Fruit fly (Drosophila melanogaster): ENCODE results near the gene m.

The m gene

dm6 chrX:11720138-11720537, 33.9 kb upstream of the m start, which contains the start of gene Tango10 (continued):
- TF ChIP-seq unpg (GFP tag; optimal IDR thresholded peaks at IDR 0.05) (peak; percentile 58), CG6272 (GFP tag; IDR thresholded peaks at IDR 0.05) (peak; percentile 61), gcm2 (GFP tag; optimal IDR thresholded peaks at IDR 0.05) (peak; percentile 21), CG15269 (tag; optimal IDR thresholded peaks at IDR 0.05) (peak; percentile 48), emc (GFP tag; optimal IDR thresholded peaks at IDR 0.05) (no peak), mirr (GFP tag; optimal IDR thresholded peaks at IDR 0.05) (no peak), Nf-YB (GFP tag; optimal IDR thresholded peaks at IDR 0.05) (no peak), HHEX (GFP tag; optimal IDR thresholded peaks at IDR 0.05) (no peak), CG5953 (GFP tag; IDR thresholded peaks at IDR 0.05) (no peak), NFAT (GFP tag; IDR thresholded peaks at IDR 0.05) (0 out of 2 replicates have a peak, but pooled peaks have one; percentile 22), HLHmδ (GFP tag; optimal IDR thresholded peaks at IDR 0.05) (no peak), CG3163 (GFP tag; optimal IDR thresholded peaks at IDR 0.05) (peak; percentile 15), dati (GFP tag; IDR thresholded peaks at IDR 0.05) (no peak), CG8388 (GFP tag; optimal IDR thresholded peaks at IDR 0.05) (no peak), pnt (GFP tag; optimal IDR thresholded peaks at IDR 0.05) (peak; percentile 21), CG1024 (GFP tag; IDR thresholded peaks at IDR 0.05) (no peak), ewg (GFP tag; optimal IDR thresholded peaks at IDR 0.05) (peak; percentile 42), Doc3 (GFP tag; IDR thresholded peaks at IDR 0.05; ENCODE audit: partially characterized antibody) (peak; percentile 83), cwo (GFP tag; optimal IDR thresholded peaks at IDR 0.05) (no peak), CG16813 (GFP tag; IDR thresholded peaks at IDR 0.05; ENCODE audit: partially characterized antibody) (peak; percentile 79), toy (GFP tag; IDR thresholded peaks at IDR 0.05) (no peak), Dip3 (GFP tag; optimal IDR thresholded peaks at IDR 0.05) (peak; percentile 36), CG5245 (GFP tag; optimal IDR thresholded peaks at IDR 0.05) (no peak), CG11398 (GFP tag; optimal IDR thresholded peaks at IDR 0.05) (no peak), CG10267 (tag; optimal IDR thresholded peaks at IDR 0.05) (peak; percentile 51), CG11695 (GFP tag; IDR thresholded peaks at IDR 0.05) (no peak), CG30403 (GFP tag; optimal IDR thresholded peaks at IDR 0.05) (peak; percentile 65), CG4360 (GFP tag; IDR thresholded peaks at IDR 0.05) (no peak), Sry-β (GFP tag; optimal IDR thresholded peaks at IDR 0.05) (no peak), CG3281 (GFP tag; optimal IDR thresholded peaks at IDR 0.05) (peak; percentile 61), bsh (GFP tag; optimal IDR thresholded peaks at IDR 0.05) (peak in 1 of 2 experiments; percentile 20), vnd (GFP tag; IDR thresholded peaks at IDR 0.05; ENCODE audit: partially characterized antibody) (peak; percentile 78), CG31388 (GFP tag; optimal IDR thresholded peaks at IDR 0.05) (no peak), CG9727 (GFP tag; optimal IDR thresholded peaks at IDR 0.05) (peak; percentile 48), CG18599 (GFP tag; optimal IDR thresholded peaks at IDR 0.05) (no peak), sima (GFP tag; optimal IDR thresholded peaks at IDR 0.05) (no peak), H15 (GFP tag; IDR thresholded peaks at IDR 0.05) (peak; percentile 34; the same call in 1 of the 3 replicates), CG18476 (GFP tag; optimal IDR thresholded peaks at IDR 0.05) (peak; percentile 23), CG13424 (tag; optimal IDR thresholded peaks at IDR 0.05) (peak; percentile 81), shn (GFP tag; optimal IDR thresholded peaks at IDR 0.05) (peak; percentile 19), CG1233 (GFP tag; optimal IDR thresholded peaks at IDR 0.05) (no peak), CTCF (GFP tag; optimal IDR thresholded peaks at IDR 0.05) (peak; percentile 24), gfzf (GFP tag; optimal IDR thresholded peaks at IDR 0.05) (peak; percentile 47), CG42726 (GFP tag; IDR thresholded peaks at IDR 0.05; ENCODE audit: partially characterized antibody) (peak; percentile 75), salm (tag; optimal IDR thresholded peaks at IDR 0.05) (no peak), sug (tag; optimal IDR thresholded peaks at IDR 0.05) (peak; percentile 53), ro (GFP tag; IDR thresholded peaks at IDR 0.05) (no peak), CG10979 (tag; optimal IDR thresholded peaks at IDR 0.05) (peak; percentile 63), CG2116 (GFP tag; optimal IDR thresholded peaks at IDR 0.05) (peak; percentile 83), CG9817 (tag; optimal IDR thresholded peaks at IDR 0.05) (peak; percentile 43), sens-2 (GFP tag; IDR thresholded peaks at IDR 0.05) (no peak)
